Fruit fly (Drosophila melanogaster) whole organism, adult: ENCODE results near the gene feo.

ENCODE experiments used
- CG11617 ChIP-seq: fragments of 200-800 bp; sonication (Bioruptor generic); optimal IDR thresholded peaks from 2 replicates; lab custom pipeline; 2017; ENCODE audit warnings: mild to moderate bottlenecking, missing biosample characterization, missing genetic modification reagents, missing genetic modification characterization
- CG12768 ChIP-seq: fragments of 200-800 bp; sonication (Bioruptor generic); optimal IDR thresholded peaks from 2 replicates; lab custom pipeline; 2017; ENCODE audit warnings: missing biosample characterization, missing genetic modification characterization, mild to moderate bottlenecking, moderate library complexity, missing genetic modification reagents
- CG14711 ChIP-seq: fragments of 200-800 bp; sonication (Bioruptor generic); optimal IDR thresholded peaks from 2 replicates; lab custom pipeline; 2018; ENCODE audit warnings: missing biosample characterization, mild to moderate bottlenecking, missing genetic modification characterization, moderate library complexity
- CG1620 ChIP-seq: fragments of 200-800 bp; sonication (Bioruptor generic); optimal IDR thresholded peaks from 2 replicates; lab custom pipeline; 2016; ENCODE audit warnings: missing biosample characterization, missing genetic modification characterization
- CG33017 ChIP-seq: fragments of 200-800 bp; sonication (Bioruptor generic); optimal IDR thresholded peaks from 2 replicates; lab custom pipeline; 2018; ENCODE audit warnings: missing biosample characterization, mild to moderate bottlenecking, missing genetic modification characterization, moderate library complexity
- CG5204 ChIP-seq: fragments of 200-800 bp; sonication (Bioruptor generic); optimal IDR thresholded peaks from 2 replicates; lab custom pipeline; 2016; ENCODE audit warnings: missing biosample characterization, missing genetic modification characterization
- CG7045 ChIP-seq: fragments of 200-800 bp; sonication (Bioruptor generic); optimal IDR thresholded peaks from 2 replicates; lab custom pipeline; 2017; ENCODE audit warnings: missing biosample characterization, mild to moderate bottlenecking, missing genetic modification characterization
- CG7101 ChIP-seq: fragments of 200-800 bp; sonication (Bioruptor generic); optimal IDR thresholded peaks from 2 replicates; lab custom pipeline; 2018; ENCODE audit warnings: missing biosample characterization, mild to moderate bottlenecking, missing genetic modification characterization, moderate library complexity
- Crg-1 ChIP-seq: fragments of 200-800 bp; sonication (Bioruptor generic); optimal IDR thresholded peaks from 2 replicates; lab custom pipeline; 2016; ENCODE audit warnings: missing biosample characterization, missing genetic modification characterization
- Hr96 ChIP-seq: fragments of 200-800 bp; sonication (Bioruptor generic); optimal IDR thresholded peaks from 2 replicates; lab custom pipeline; 2016; ENCODE audit warnings: missing biosample characterization, missing genetic modification characterization
- Mnt ChIP-seq: fragments of 200-800 bp; sonication (Bioruptor generic); optimal IDR thresholded peaks from 2 replicates; lab custom pipeline; 2016; ENCODE audit warnings: missing biosample characterization, mild to moderate bottlenecking, missing genetic modification characterization
- bab1 ChIP-seq: fragments of 200-800 bp; sonication (Bioruptor generic); optimal IDR thresholded peaks from 3 replicates; lab custom pipeline; 2019; ENCODE audit warnings: missing biosample characterization, mild to moderate bottlenecking, missing genetic modification characterization, moderate library complexity
- cic ChIP-seq: fragments of 200-800 bp; sonication (Bioruptor generic); optimal IDR thresholded peaks from 2 replicates; lab custom pipeline; 2017; ENCODE audit warnings: missing biosample characterization, mild to moderate bottlenecking, missing genetic modification characterization, moderate library complexity
- cnc ChIP-seq, 2 experiments: fragments of >200 bp; optimal IDR thresholded peaks; 2 replicates each; lab custom pipeline; 2017
- kay ChIP-seq: fragments of 200-800 bp; sonication (Bioruptor generic); peaks from one replicate; lab custom pipeline; 2016; ENCODE audit warnings: missing biosample characterization, missing genetic modification characterization, borderline replicate concordance
- ovo ChIP-seq: fragments of 200-800 bp; sonication (Bioruptor generic); optimal IDR thresholded peaks from 2 replicates; lab custom pipeline; 2016; ENCODE audit warnings: missing biosample characterization, missing genetic modification characterization
- pad ChIP-seq: fragments of 200-800 bp; sonication (Bioruptor generic); optimal IDR thresholded peaks from 3 replicates; lab custom pipeline; 2017; ENCODE audit warnings: missing biosample characterization, missing genetic modification characterization, mild to moderate bottlenecking, moderate library complexity, missing genetic modification reagents
- tj ChIP-seq: fragments of 200-800 bp; sonication (Bioruptor generic); optimal IDR thresholded peaks from 3 replicates; lab custom pipeline; 2017; ENCODE audit warnings: missing biosample characterization, mild to moderate bottlenecking, missing genetic modification characterization, moderate library complexity
- toe ChIP-seq: fragments of 200-800 bp; sonication (Bioruptor generic); optimal IDR thresholded peaks from 2 replicates; lab custom pipeline; 2016; ENCODE audit warnings: missing biosample characterization, missing genetic modification characterization

The feo gene

dm6 chrX:10854686-10855085 is at the start of gene feo:
TSS of gene feo (minus strand) at chrX:10854869.
- TF ChIP-seq CG7045 (no peak), CG14711 (tag; lab: Kevin White, UChicago) (peak; percentile 51), ovo (GFP tag; lab: Kevin White, UChicago) (peak; percentile 35), bab1 (GFP tag; lab: Kevin White, UChicago) (peak; percentile 39), CG12768 (GFP tag; lab: Kevin White, UChicago) (no peak), Mnt (peak; percentile 14), CG7101 (tag; lab: Kevin White, UChicago) (peak; percentile 3)

dm6 chrX:10899665-10900064 is 45.0 kb upstream of the feo start, which contains the start of gene CG15208:
TSS of gene CG15208 (plus strand) at chrX:10899965.
- no peak for TF ChIP-seq CG5204
- TF ChIP-seq Crg-1 (GFP tag; lab: Kevin White, UChicago), result no peak
- TF ChIP-seq ovo (GFP tag; lab: Kevin White, UChicago), result no peak
- TF ChIP-seq kay (GFP tag; lab: Kevin White, UChicago), result no peak
- no peak for TF ChIP-seq tj (GFP tag; lab: Kevin White, UChicago)
- no peak for TF ChIP-seq CG14711 (tag; lab: Kevin White, UChicago)
- TF ChIP-seq CG33017 (tag; lab: Kevin White, UChicago), result no peak
- TF ChIP-seq toe, result no peak
- no peak for TF ChIP-seq CG7101 (tag; lab: Kevin White, UChicago)
- TF ChIP-seq CG11617 (GFP tag; lab: Kevin White, UChicago), result no peak

- TF ChIP-seq tj (GFP tag; lab: Kevin White, UChicago) (peak; percentile 14), CG14711 (tag; lab: Kevin White, UChicago) (peak; percentile 41), cnc (optimal IDR thresholded peaks at IDR 0.05; lab: Kevin White, UChicago) (no peak), cic (no peak), CG7101 (tag; lab: Kevin White, UChicago) (peak; percentile 13), CG1620 (GFP tag; lab: Kevin White, UChicago) (no peak), Mnt (peak; percentile 44), bab1 (GFP tag; lab: Kevin White, UChicago) (peak; percentile 70)
Measured at dm6 chrX:10899232-10899631, 44.6 kb upstream of the feo start, which contains the start of gene CG1582. TSS of gene CG1582 (minus strand) at chrX:10899302.

DNA sequence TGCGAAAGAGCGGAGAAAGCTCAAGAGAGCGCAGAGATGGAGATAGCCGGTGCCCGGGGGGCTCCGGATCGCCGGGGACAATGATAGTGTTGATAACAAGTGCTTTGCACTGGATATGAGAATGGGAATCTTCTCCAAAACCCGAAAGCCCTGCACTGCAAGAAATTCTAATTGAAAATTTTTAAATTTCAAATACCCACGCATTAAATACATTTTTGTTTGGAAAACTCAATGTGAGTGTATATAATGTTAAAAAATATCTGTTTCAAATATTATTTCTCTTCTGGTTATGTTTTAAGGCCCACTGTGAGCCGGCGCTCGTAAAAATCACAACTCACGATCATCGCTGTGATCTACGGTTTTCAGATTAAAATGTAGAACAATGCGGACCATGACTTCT is 38.5 kb upstream of the feo start:
- TF ChIP-seq bab1 (GFP tag; lab: Kevin White, UChicago), result peak; percentile 6
- TF ChIP-seq CG7045, result no peak

- TF ChIP-seq pad (GFP tag; lab: Kevin White, UChicago) (peak; percentile 50), CG11617 (GFP tag; lab: Kevin White, UChicago) (no peak), cic (no peak), CG33017 (tag; lab: Kevin White, UChicago) (no peak)
Measured at dm6 chrX:10891150-10891549, 36.5 kb upstream of the feo start, which contains the start of gene Ork1. TSS of gene Ork1 (minus strand) at chrX:10891250.

DNA sequence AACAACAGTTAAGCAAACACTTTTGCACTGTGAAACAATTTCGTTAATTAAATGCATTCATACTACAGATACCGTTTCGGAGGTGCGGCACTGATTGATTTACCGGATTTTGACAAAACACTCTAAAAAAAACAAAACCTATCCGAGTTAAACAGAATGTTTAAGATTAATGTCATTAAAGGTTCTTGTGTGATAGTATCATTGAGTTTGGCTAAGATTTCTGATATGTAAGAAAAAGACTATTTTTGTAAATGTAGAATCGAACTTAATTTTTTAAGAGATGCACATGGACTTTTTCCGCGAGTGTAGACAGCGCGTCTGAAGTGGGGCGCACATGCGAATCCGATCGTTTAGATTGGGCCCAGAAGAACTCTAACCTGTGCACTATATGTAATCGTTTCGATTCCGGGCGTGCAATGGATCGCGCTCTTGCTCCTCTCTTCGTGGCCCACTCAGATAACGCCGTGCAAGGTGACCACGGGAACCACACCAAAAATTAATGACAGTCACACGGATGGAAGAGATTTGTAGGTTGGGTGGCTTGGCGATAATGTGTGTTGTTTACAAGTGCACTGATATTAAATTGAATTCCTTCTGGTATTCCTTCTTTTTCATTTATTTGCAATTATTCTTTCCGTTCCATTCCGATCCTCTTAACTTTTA is 35.4 kb upstream of the feo start:
- TF ChIP-seq CG33017 (tag; lab: Kevin White, UChicago) (no peak), CG14711 (tag; lab: Kevin White, UChicago) (peak; percentile 9), Mnt (peak; percentile 25), bab1 (GFP tag; lab: Kevin White, UChicago) (peak; percentile 49), Hr96 (GFP tag; lab: Kevin White, UChicago) (no peak), CG7101 (tag; lab: Kevin White, UChicago) (peak; percentile 7), cic (no peak), kay (GFP tag; lab: Kevin White, UChicago) (no peak), CG1620 (GFP tag; lab: Kevin White, UChicago) (no peak)

dm6 chrX:10887643-10888042 is 33.0 kb upstream of the feo start:
- TF ChIP-seq toe (no peak), cic (peak; percentile 69), kay (GFP tag; lab: Kevin White, UChicago) (peak; percentile 49), CG7101 (tag; lab: Kevin White, UChicago) (no peak)

DNA sequence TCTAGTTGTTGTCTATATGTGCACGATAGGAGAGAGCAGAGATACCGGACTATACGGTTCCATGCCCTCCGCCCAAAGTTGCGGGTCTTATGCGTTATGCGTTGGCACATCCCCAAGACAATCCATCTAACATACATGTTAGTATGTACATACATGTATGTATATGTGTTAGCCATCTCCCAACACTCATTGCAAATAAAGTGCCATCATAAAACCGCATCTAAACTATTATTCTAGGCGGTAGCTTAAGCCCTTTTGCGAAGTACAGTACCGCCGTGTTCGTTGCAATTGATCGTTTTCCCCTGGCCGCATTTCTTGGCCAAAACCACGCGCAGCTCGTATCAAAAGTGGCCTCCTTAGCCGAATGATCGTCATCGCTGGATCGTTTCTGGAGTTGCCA is 31.7 kb upstream of the feo start:
- peak; percentile 42 for TF ChIP-seq CG7101 (tag; lab: Kevin White, UChicago)
- TF ChIP-seq Mnt, result peak; percentile 3
- peak; percentile 30 for TF ChIP-seq CG14711 (tag; lab: Kevin White, UChicago)
- TF ChIP-seq kay (GFP tag; lab: Kevin White, UChicago), result no peak
- TF ChIP-seq tj (GFP tag; lab: Kevin White, UChicago), result no peak
- no peak for TF ChIP-seq Crg-1 (GFP tag; lab: Kevin White, UChicago)
- peak; percentile 68 for TF ChIP-seq Hr96 (GFP tag; lab: Kevin White, UChicago)
- peak; percentile 43 for TF ChIP-seq CG11617 (GFP tag; lab: Kevin White, UChicago)
- no peak for TF ChIP-seq CG12768 (GFP tag; lab: Kevin White, UChicago)
- TF ChIP-seq pad (GFP tag; lab: Kevin White, UChicago), result peak; percentile 21
- TF ChIP-seq CG33017 (tag; lab: Kevin White, UChicago), result no peak
